Worm (Caenorhabditis elegans) whole organism, L3 larva: ENCODE measurements around the gene F59A7.14.

Source experiments
- elt-1 ChIP-seq: fragments of 150-350 bp; optimal IDR thresholded peaks from 2 replicates; lab custom pipeline; 2014; ENCODE audit warnings: missing biosample characterization, missing genetic modification characterization
- nfya-1 ChIP-seq: sonication (generic microtip); optimal IDR thresholded peaks from 2 replicates; lab custom pipeline; 2017; ENCODE audit warnings: missing genetic modification characterization, mild to moderate bottlenecking, missing compliant biosample characterization, antibody characterized with exemption, moderate library complexity; ENCODE audit not compliant: insufficient read depth
- nhr-11 ChIP-seq: fragments of 150-350 bp; optimal IDR thresholded peaks from 2 replicates; lab custom pipeline; 2014; ENCODE audit warnings: missing biosample characterization, missing genetic modification characterization
- unc-62 ChIP-seq: fragments of 150-350 bp; sonication (generic microtip); optimal IDR thresholded peaks from 4 replicates; lab custom pipeline; 2014; ENCODE audit warnings: missing biosample characterization, missing genetic modification reagents, missing genetic modification characterization

- TF ChIP-seq nfya-1 (tag; lab: Kevin White, UChicago) (no peak), elt-1 (no peak), unc-62 (no peak), nhr-11 (tag; lab: Kevin White, UChicago) (no peak)
These were observed 5.0 kb upstream of the F59A7.14 start, which contains the start of gene F59A7.11 for ce11 chrV:2013824-2014223.
